Fruit fly (Drosophila melanogaster) Kc167 (cell line): ENCODE data around the gene drl.

ENCODE experiments used
- insv ChIP-seq: fragments of >200 bp; optimal IDR thresholded peaks from 3 replicates; lab custom pipeline; 2018; ENCODE audit warnings: missing external identifiers
- ttk ChIP-seq: sonication (Bioruptor generic); optimal IDR thresholded peaks from 2 replicates; lab custom pipeline; 2017; ENCODE audit warnings: missing external identifiers

dm6 chr2L:19235648-19236297 lies 45.6 kb downstream of the drl start:
- TF ChIP-seq insv (lab: Kevin White, UChicago), result no peak
- TF ChIP-seq ttk (lab: Kevin White, UChicago), result no peak
